Worm (Caenorhabditis elegans) whole organism, L1 larva: ENCODE results near the gene Y64G10A.2.

ENCODE experiments used
- aha-1 ChIP-seq: fragments of 150-350 bp; optimal IDR thresholded peaks from 2 replicates; lab custom pipeline; 2014; ENCODE audit warnings: missing biosample characterization, missing genetic modification characterization
- ceh-82 ChIP-seq, 3 experiments: fragments of 150-350 bp in 1 of 3; sonication (generic microtip) in 2 of 3; optimal IDR thresholded peaks; 2 replicates each; lab custom pipeline; 2014 to 2017; ENCODE audit warnings: missing biosample characterization in 3 of 3, missing genetic modification characterization in 3 of 3
- dpl-1 ChIP-seq, 3 experiments: fragments of 150-350 bp in 2 of 3; sonication (generic microtip) in 1 of 3; optimal IDR thresholded peaks; 2 replicates each; lab custom pipeline; 2014 to 2017; ENCODE audit warnings: missing biosample characterization in 3 of 3, missing genetic modification characterization in 3 of 3, missing genetic modification reagents in 3 of 3
- lin-35 ChIP-seq, 2 experiments: fragments of 150-350 bp; optimal IDR thresholded peaks; 2 replicates each; lab custom pipeline; 2014; ENCODE audit warnings: missing biosample characterization in 2 of 2, missing genetic modification characterization in 2 of 2, missing genetic modification reagents in 2 of 2
- lsy-2 ChIP-seq, 2 experiments: fragments of 150-350 bp; optimal IDR thresholded peaks; 2 replicates each; lab custom pipeline; 2014; ENCODE audit warnings: missing biosample characterization in 2 of 2, missing genetic modification characterization in 2 of 2
- pag-3 ChIP-seq: sonication (generic microtip); optimal IDR thresholded peaks from 2 replicates; lab custom pipeline; 2017; ENCODE audit warnings: missing genetic modification characterization, mild to moderate bottlenecking, missing compliant biosample characterization, antibody characterized with exemption, borderline replicate concordance; ENCODE audit not compliant: insufficient read depth
- pqm-1 ChIP-seq: sonication (generic microtip); optimal IDR thresholded peaks from 3 replicates; lab custom pipeline; 2017; ENCODE audit warnings: missing biosample characterization, missing genetic modification characterization
- sox-4 ChIP-seq: sonication (generic microtip); optimal IDR thresholded peaks from 2 replicates; lab custom pipeline; 2016; ENCODE audit warnings: missing genetic modification characterization, missing compliant biosample characterization
- tbx-2 ChIP-seq: sonication (generic microtip); optimal IDR thresholded peaks from 2 replicates; lab custom pipeline; 2016; ENCODE audit warnings: missing genetic modification characterization, missing compliant biosample characterization
- unc-130 ChIP-seq: fragments of 150-350 bp; optimal IDR thresholded peaks from 2 replicates; lab custom pipeline; 2017; ENCODE audit warnings: missing biosample characterization, missing genetic modification characterization, inconsistent platforms
- unc-62 ChIP-seq: fragments of 150-350 bp; optimal IDR thresholded peaks from 2 replicates; lab custom pipeline; 2014; ENCODE audit warnings: missing biosample characterization, missing genetic modification reagents, missing genetic modification characterization
- ztf-4 ChIP-seq: fragments of 150-350 bp; optimal IDR thresholded peaks from 2 replicates; lab custom pipeline; 2014; ENCODE audit warnings: missing biosample characterization, missing genetic modification characterization

- TF ChIP-seq dpl-1 (GFP tag; optimal IDR thresholded peaks at IDR 0.05; lab: Kevin White, UChicago) (no peak), lsy-2 (tag; optimal IDR thresholded peaks at IDR 0.05; lab: Kevin White, UChicago) (no peak), aha-1 (tag; lab: Kevin White, UChicago) (no peak), ceh-82 (tag; optimal IDR thresholded peaks at IDR 0.05; lab: Kevin White, UChicago) (no peak), lin-35 (GFP tag; optimal IDR thresholded peaks at IDR 0.05; lab: Kevin White, UChicago) (no peak), unc-62 (GFP tag; lab: Kevin White, UChicago) (no peak), sox-4 (tag; lab: Kevin White, UChicago) (no peak), ztf-4 (tag; lab: Kevin White, UChicago) (no peak), tbx-2 (tag; lab: Kevin White, UChicago) (no peak), unc-130 (tag; lab: Kevin White, UChicago) (no peak), pqm-1 (tag; lab: Kevin White, UChicago) (no peak), pag-3 (tag; lab: Kevin White, UChicago) (no peak)
Observed at ce11 chrIV:14241382-14242122, 2.7 kb downstream of the Y64G10A.2 start, which contains the start of gene Y64G10A.10.
